Worm (Caenorhabditis elegans) whole organism, young adult: ENCODE measurements around the gene F53B3.5.

ENCODE experiments used
- dpff-1 ChIP-seq: sonication (generic microtip); optimal IDR thresholded peaks from 2 replicates; lab custom pipeline; 2017; ENCODE audit warnings: mild to moderate bottlenecking, missing genetic modification characterization, missing compliant biosample characterization
- egrh-3 ChIP-seq: fragments of 200-800 bp; sonication (Bioruptor generic); IDR thresholded peaks from 2 replicates; pipeline ENCODE4 v1.3.6; 2022; ENCODE audit warnings: missing genetic modification reagents, missing genetic modification characterization, missing compliant biosample characterization
- hmg-1.2 ChIP-seq: fragments of 200-800 bp; sonication (Bioruptor generic); IDR thresholded peaks from 2 replicates; pipeline ENCODE4 v1.3.6; 2022; ENCODE audit warnings: missing genetic modification reagents, missing genetic modification characterization, missing compliant biosample characterization
- nfya-2 ChIP-seq: fragments of 200-800 bp; sonication (Bioruptor generic); IDR thresholded peaks from 2 replicates; pipeline ENCODE4 v1.3.6; 2022; ENCODE audit warnings: missing genetic modification reagents, missing genetic modification characterization, missing compliant biosample characterization
- rcor-1 ChIP-seq: fragments of 200-800 bp; sonication (Bioruptor generic); IDR thresholded peaks from 2 replicates; pipeline ENCODE4 v1.3.6; 2022; ENCODE audit warnings: missing genetic modification reagents, missing genetic modification characterization, missing compliant biosample characterization
- snpc-1.3 ChIP-seq: sonication (generic microtip); optimal IDR thresholded peaks from 2 replicates; lab custom pipeline; 2017; ENCODE audit warnings: missing genetic modification characterization, mild to moderate bottlenecking, missing compliant biosample characterization, antibody characterized with exemption, moderate library complexity, missing genotype, missing genetic modification reagents; ENCODE audit not compliant: insufficient read depth
- zfh-2 ChIP-seq: fragments of 200-800 bp; sonication (Bioruptor generic); conservative IDR thresholded peaks from 2 replicates; pipeline ENCODE4 v1.3.6; 2022; ENCODE audit warnings: missing genetic modification reagents, missing genetic modification characterization, missing compliant biosample characterization

F53B3.5 gene

ce11 chrX:2826337-2826736 lies 53.0 kb downstream of the F53B3.5 start:
- TF ChIP-seq dpff-1 (tag; lab: Kevin White, UChicago) (no peak), snpc-1.3 (tag; lab: Kevin White, UChicago) (no peak), zfh-2 (GFP tag; lab: Robert Waterston, UW) (peak; percentile 77), egrh-3 (peak; percentile 43; the same call in 1 of the 2 replicates), hmg-1.2 (no peak), rcor-1 (no peak), nfya-2 (GFP tag; lab: Robert Waterston, UW) (no peak)
